Worm (Caenorhabditis elegans) whole organism, L1 larva: ENCODE results near the gene srh-134.
A peak's percentile ranks its signal among the peaks of the same experiment; 100 is the strongest.
"Not testable (repeated sequence)": the region's sequence is repeated elsewhere in the genome, so short reads cannot be mapped to it uniquely, and the experiment has no call there.

Experiments used
- C04F5.9 ChIP-seq: sonication (generic microtip); optimal IDR thresholded peaks from 2 replicates; lab custom pipeline; 2016; ENCODE audit warnings: missing genetic modification characterization, missing compliant biosample characterization
- C16A3.4 ChIP-seq: fragments of 150-350 bp; optimal IDR thresholded peaks from 2 replicates; lab custom pipeline; 2014; ENCODE audit warnings: missing biosample characterization, missing genetic modification characterization
- F16B12.6 ChIP-seq: fragments of 150-350 bp; optimal IDR thresholded peaks from 2 replicates; lab custom pipeline; 2014; ENCODE audit warnings: missing biosample characterization, missing genetic modification characterization
- aha-1 ChIP-seq: fragments of 150-350 bp; optimal IDR thresholded peaks from 2 replicates; lab custom pipeline; 2014; ENCODE audit warnings: missing biosample characterization, missing genetic modification characterization
- alr-1 ChIP-seq: fragments of 200-800 bp; sonication (Bioruptor generic); optimal IDR thresholded peaks from 2 replicates; lab custom pipeline; 2018; ENCODE audit warnings: borderline replicate concordance, mild to moderate bottlenecking, missing genetic modification characterization, missing compliant biosample characterization
- aly-2 ChIP-seq: fragments of 150-350 bp; optimal IDR thresholded peaks from 2 replicates; lab custom pipeline; 2014; ENCODE audit warnings: missing biosample characterization, missing genetic modification characterization
- ama-1 ChIP-seq: fragments of 150-350 bp; optimal IDR thresholded peaks from 2 replicates; lab custom pipeline; 2014
- blmp-1 ChIP-seq: fragments of 150-350 bp; optimal IDR thresholded peaks from 2 replicates; lab custom pipeline; 2014; ENCODE audit warnings: missing biosample characterization, missing genetic modification characterization
- ceh-82 ChIP-seq, 3 experiments: fragments of 150-350 bp in 1 of 3; sonication (generic microtip) in 2 of 3; optimal IDR thresholded peaks; 2 replicates each; lab custom pipeline; 2014 to 2017; ENCODE audit warnings: missing biosample characterization in 3 of 3, missing genetic modification characterization in 3 of 3
- ceh-90 ChIP-seq: sonication (generic microtip); optimal IDR thresholded peaks from 2 replicates; lab custom pipeline; 2016; ENCODE audit warnings: missing genetic modification characterization, missing compliant biosample characterization
- efl-3 ChIP-seq: fragments of 200-800 bp; sonication (Bioruptor generic); optimal IDR thresholded peaks from 2 replicates; lab custom pipeline; 2018; ENCODE audit warnings: mild to moderate bottlenecking, missing genetic modification characterization, missing compliant biosample characterization
- egl-13 ChIP-seq: sonication (generic microtip); optimal IDR thresholded peaks from 2 replicates; lab custom pipeline; 2016; ENCODE audit warnings: missing genotype, missing genetic modification reagents, missing genetic modification characterization, missing compliant biosample characterization
- egl-27 ChIP-seq, 2 experiments: fragments of 150-350 bp in 1 of 2; sonication (generic microtip); optimal IDR thresholded peaks; 3 replicates each; lab custom pipeline; 2017 to 2018; ENCODE audit warnings: missing biosample characterization in 2 of 2, missing genetic modification characterization in 2 of 2, missing genetic modification reagents in 2 of 2
- grh-1 ChIP-seq: fragments of 200-800 bp; sonication (Bioruptor generic); IDR thresholded peaks from 2 replicates; pipeline ENCODE4 v1.3.6; 2022; ENCODE audit warnings: missing genetic modification reagents, missing genetic modification characterization, missing compliant biosample characterization
- hlh-17 ChIP-seq: fragments of 200-800 bp; sonication (Bioruptor generic); optimal IDR thresholded peaks from 2 replicates; lab custom pipeline; 2018; ENCODE audit warnings: missing genetic modification characterization, mild to moderate bottlenecking, missing compliant biosample characterization, moderate library complexity, borderline replicate concordance
- hlh-4 ChIP-seq: sonication (generic microtip); optimal IDR thresholded peaks from 2 replicates; lab custom pipeline; 2016; ENCODE audit warnings: mild to moderate bottlenecking, missing genetic modification characterization, missing compliant biosample characterization
- hpl-2 ChIP-seq: fragments of 150-350 bp; optimal IDR thresholded peaks from 2 replicates; lab custom pipeline; 2014; ENCODE audit warnings: missing biosample characterization, missing genetic modification reagents, missing genetic modification characterization
- irx-1 ChIP-seq: sonication (generic microtip); optimal IDR thresholded peaks from 2 replicates; lab custom pipeline; 2016; ENCODE audit warnings: missing genetic modification characterization, missing compliant biosample characterization
- isw-1 ChIP-seq: fragments of 200-800 bp; sonication (Bioruptor generic); IDR thresholded peaks from 2 replicates; pipeline ENCODE4 v1.3.6; 2022; ENCODE audit warnings: missing genetic modification characterization, missing compliant biosample characterization
- lin-15B ChIP-seq: fragments of 150-350 bp; sonication (generic microtip); optimal IDR thresholded peaks from 3 replicates; lab custom pipeline; 2014; ENCODE audit warnings: missing biosample characterization, missing genetic modification characterization
- lin-35 ChIP-seq, 2 experiments: fragments of 150-350 bp; optimal IDR thresholded peaks; 2 replicates each; lab custom pipeline; 2014; ENCODE audit warnings: missing biosample characterization in 2 of 2, missing genetic modification characterization in 2 of 2, missing genetic modification reagents in 2 of 2
- lir-3 ChIP-seq: sonication (generic microtip); optimal IDR thresholded peaks from 2 replicates; lab custom pipeline; 2016; ENCODE audit warnings: mild to moderate bottlenecking, missing genetic modification characterization, moderate library complexity, missing compliant biosample characterization; ENCODE audit not compliant: poor library complexity
- lsy-2 ChIP-seq, 2 experiments: fragments of 150-350 bp; optimal IDR thresholded peaks; 2 replicates each; lab custom pipeline; 2014; ENCODE audit warnings: missing biosample characterization in 2 of 2, missing genetic modification characterization in 2 of 2
- mdl-1 ChIP-seq, 2 experiments: fragments of 150-350 bp; optimal IDR thresholded peaks; 2 replicates each; lab custom pipeline; 2014 to 2017; ENCODE audit warnings: missing biosample characterization in 2 of 2, missing genetic modification characterization in 2 of 2, inconsistent platforms in 1 of 2
- mef-2 ChIP-seq: fragments of 150-350 bp; optimal IDR thresholded peaks from 2 replicates; lab custom pipeline; 2014; ENCODE audit warnings: missing biosample characterization, missing genetic modification characterization
- mep-1 ChIP-seq: fragments of 150-350 bp; optimal IDR thresholded peaks from 2 replicates; lab custom pipeline; 2014; ENCODE audit warnings: missing biosample characterization, missing genetic modification characterization
- nhr-12 ChIP-seq: sonication (generic microtip); optimal IDR thresholded peaks from 2 replicates; lab custom pipeline; 2017; ENCODE audit warnings: missing biosample characterization, missing genetic modification characterization
- nhr-20 ChIP-seq: sonication (generic microtip); optimal IDR thresholded peaks from 2 replicates; lab custom pipeline; 2016; ENCODE audit warnings: mild to moderate bottlenecking, missing genetic modification characterization, missing compliant biosample characterization
- nhr-28 ChIP-seq: fragments of 150-350 bp; optimal IDR thresholded peaks from 2 replicates; lab custom pipeline; 2014; ENCODE audit warnings: missing biosample characterization, missing genetic modification characterization
- nhr-71 ChIP-seq: sonication (generic microtip); optimal IDR thresholded peaks from 2 replicates; lab custom pipeline; 2016; ENCODE audit warnings: mild to moderate bottlenecking, missing genetic modification characterization, moderate library complexity, missing compliant biosample characterization
- nhr-77 ChIP-seq: fragments of 150-350 bp; optimal IDR thresholded peaks from 2 replicates; lab custom pipeline; 2014; ENCODE audit warnings: missing biosample characterization, missing genetic modification characterization
- nhr-85 ChIP-seq: sonication (generic microtip); peaks from one replicate; lab custom pipeline; 2016; ENCODE audit warnings: missing genetic modification characterization, inconsistent platforms, missing compliant biosample characterization
- pag-3 ChIP-seq: sonication (generic microtip); optimal IDR thresholded peaks from 2 replicates; lab custom pipeline; 2017; ENCODE audit warnings: missing genetic modification characterization, mild to moderate bottlenecking, missing compliant biosample characterization, antibody characterized with exemption, borderline replicate concordance; ENCODE audit not compliant: insufficient read depth
- pqm-1 ChIP-seq: sonication (generic microtip); optimal IDR thresholded peaks from 3 replicates; lab custom pipeline; 2017; ENCODE audit warnings: missing biosample characterization, missing genetic modification characterization
- snpc-4 ChIP-seq: fragments of 150-350 bp; optimal IDR thresholded peaks from 2 replicates; lab custom pipeline; 2014; ENCODE audit warnings: missing biosample characterization, missing genetic modification characterization
- sox-4 ChIP-seq: sonication (generic microtip); optimal IDR thresholded peaks from 2 replicates; lab custom pipeline; 2016; ENCODE audit warnings: missing genetic modification characterization, missing compliant biosample characterization
- sptf-1 ChIP-seq: fragments of 150-350 bp; optimal IDR thresholded peaks from 2 replicates; lab custom pipeline; 2014; ENCODE audit warnings: missing biosample characterization, missing genetic modification characterization
- sup-37 ChIP-seq: fragments of 200-800 bp; sonication (Bioruptor generic); optimal IDR thresholded peaks from 2 replicates; lab custom pipeline; 2018; ENCODE audit warnings: mild to moderate bottlenecking, missing genetic modification characterization, missing compliant biosample characterization
- tbx-2 ChIP-seq: sonication (generic microtip); optimal IDR thresholded peaks from 2 replicates; lab custom pipeline; 2016; ENCODE audit warnings: missing genetic modification characterization, missing compliant biosample characterization
- tlp-1 ChIP-seq: fragments of 150-350 bp; optimal IDR thresholded peaks from 2 replicates; lab custom pipeline; 2014; ENCODE audit warnings: missing biosample characterization, missing genetic modification characterization
- unc-86 ChIP-seq: sonication (generic microtip); optimal IDR thresholded peaks from 2 replicates; lab custom pipeline; 2016; ENCODE audit warnings: missing genetic modification characterization, missing compliant biosample characterization
- unc-98 ChIP-seq: fragments of 200-800 bp; sonication (Bioruptor generic); IDR thresholded peaks from 2 replicates; pipeline ENCODE4 v1.3.6; 2022; ENCODE audit warnings: missing genetic modification characterization, missing compliant biosample characterization
- xbp-1 ChIP-seq: sonication (generic microtip); optimal IDR thresholded peaks from 2 replicates; lab custom pipeline; 2016; ENCODE audit warnings: missing genetic modification characterization, missing compliant biosample characterization
- ztf-11 ChIP-seq, 2 experiments: sonication (generic microtip); optimal IDR thresholded peaks; 2 replicates each; lab custom pipeline; 2016 to 2017; ENCODE audit warnings: missing genetic modification characterization in 2 of 2, missing biosample characterization in 1 of 2, missing compliant biosample characterization in 1 of 2

The srh-134 gene

ce11 chrV:18006930-18007329 is 10.2 kb downstream of the srh-134 start, which contains the start of gene Y59A8B.19:
Y59A8B.19 (plus strand) TSS chrV:18007230.
- TF ChIP-seq aly-2 (tag; lab: Kevin White, UChicago); alr-1 (tag; lab: Kevin White, UChicago); ama-1 (lab: Kevin White, UChicago): not testable (repeated sequence)

DNA sequence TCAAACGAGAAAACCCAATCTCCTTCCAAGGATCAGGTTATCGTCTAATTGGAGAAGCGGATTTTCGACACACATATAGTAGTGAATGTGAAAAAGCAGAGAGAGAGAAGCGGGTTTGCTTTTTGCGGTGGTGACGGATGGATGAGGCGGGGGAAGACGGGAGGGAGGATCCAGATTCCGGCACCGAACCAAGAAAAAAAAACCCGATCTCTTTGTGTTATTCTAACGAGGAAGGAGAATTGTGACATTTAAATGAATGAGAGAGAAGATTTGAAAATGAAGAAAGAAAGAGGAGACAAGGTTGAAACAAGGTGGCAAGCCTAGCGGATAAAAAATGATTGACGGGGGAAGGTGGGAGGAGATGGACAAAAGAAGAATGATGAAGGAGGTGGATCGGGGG is 13.2 kb downstream of the srh-134 start:
- TF ChIP-seq blmp-1: peak; percentile 65
- peak; percentile 33 for TF ChIP-seq nhr-85 (tag; lab: Kevin White, UChicago)
- no peak for TF ChIP-seq nhr-77 (tag; lab: Kevin White, UChicago)

DNA sequence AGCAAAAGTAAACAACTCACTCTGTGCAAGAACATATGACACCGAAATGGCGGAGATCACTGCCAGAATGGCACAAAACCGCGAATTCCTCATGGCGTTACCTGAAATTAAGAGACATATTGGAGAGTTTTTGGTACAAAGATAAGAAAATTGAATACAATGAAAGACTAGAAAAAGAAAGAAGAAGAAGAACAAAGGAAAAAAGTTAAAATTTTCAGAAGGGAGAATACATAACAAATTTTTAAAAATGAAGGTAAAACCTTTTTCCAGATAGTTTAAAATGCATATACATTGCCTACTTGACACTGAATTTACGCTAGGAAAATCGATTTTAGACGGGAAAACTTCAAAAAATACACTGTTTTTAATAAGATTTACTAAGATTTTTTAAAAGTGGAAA is 15.9 kb downstream of the srh-134 start, which contains the start of gene lon-8:
Gene lon-8, minus strand, starts transcription at position 101 of the 400 bp plus-strand sequence.
- no peak for TF ChIP-seq hlh-17 (GFP tag; lab: Kevin White, UChicago)
- TF ChIP-seq nhr-71 (tag; lab: Kevin White, UChicago): no peak
- TF ChIP-seq isw-1 (GFP tag; lab: Robert Waterston, UW): no peak
- TF ChIP-seq aha-1: no peak
- no peak for TF ChIP-seq egl-27 (tag; optimal IDR thresholded peaks at IDR 0.05; lab: Kevin White, UChicago)
- TF ChIP-seq sptf-1 (tag; lab: Kevin White, UChicago): no peak
- no peak for TF ChIP-seq lir-3 (tag; lab: Kevin White, UChicago)
- no peak for TF ChIP-seq nhr-20 (tag; lab: Kevin White, UChicago)
- no peak for TF ChIP-seq pag-3 (tag; lab: Kevin White, UChicago)
- no peak for TF ChIP-seq pqm-1 (tag; lab: Kevin White, UChicago)
- no peak for TF ChIP-seq efl-3 (GFP tag; lab: Kevin White, UChicago)
- no peak for TF ChIP-seq irx-1 (tag; lab: Kevin White, UChicago)

DNA sequence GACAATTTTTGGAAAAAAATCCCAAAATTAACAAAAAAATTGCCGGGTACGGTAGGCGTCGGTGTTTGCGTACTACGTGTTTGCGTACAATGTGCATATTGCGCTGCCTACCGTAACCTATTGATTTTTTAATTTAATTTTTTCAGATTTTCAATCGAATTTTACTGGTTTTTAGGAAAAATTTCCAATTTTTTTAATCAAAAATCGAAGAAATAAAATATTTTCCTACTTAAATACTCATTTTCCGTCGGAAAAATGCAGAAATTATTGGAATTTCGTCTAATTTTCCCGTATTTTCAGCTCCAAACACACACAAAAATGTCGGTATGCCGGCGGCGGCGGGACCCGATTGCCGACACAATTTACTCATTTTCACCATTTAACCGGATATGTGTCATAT is 31.2 kb downstream of the srh-134 start, which contains the start of gene Y59A8B.21:
Gene Y59A8B.21, plus strand, starts transcription at position 301 of the 400 bp plus-strand sequence.
- TF ChIP-seq nhr-12 (no peak), lsy-2 (tag; optimal IDR thresholded peaks at IDR 0.05; lab: Kevin White, UChicago) (peak in 1 of 2 experiments; percentile 14)
- TF ChIP-seq, all 84 proteins: peak for 1

DNA sequence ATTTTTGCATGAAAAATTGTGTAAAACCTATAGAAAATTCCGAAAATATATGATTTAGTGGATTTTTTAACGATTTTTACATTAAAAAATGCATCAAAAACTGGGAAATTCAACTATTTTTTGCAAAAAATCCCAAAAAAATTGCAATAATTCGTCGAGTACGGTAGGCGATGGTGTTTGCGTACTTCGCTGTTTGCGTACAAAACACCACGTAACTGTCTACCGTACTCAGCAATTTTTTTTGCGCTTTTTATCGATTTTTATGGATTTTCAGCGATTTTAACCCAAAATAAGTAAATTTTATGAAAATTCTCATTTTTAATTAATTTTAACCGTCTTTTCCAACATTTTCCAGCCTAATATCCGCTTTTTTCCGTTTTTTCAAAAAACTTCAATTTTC is 34.2 kb downstream of the srh-134 start:
- TF ChIP-seq xbp-1: no peak
- no peak for TF ChIP-seq grh-1 (GFP tag; lab: Robert Waterston, UW)
- no peak for TF ChIP-seq mep-1
- no peak for TF ChIP-seq ceh-90 (tag; lab: Kevin White, UChicago)
- TF ChIP-seq sox-4 (tag; lab: Kevin White, UChicago): no peak
- TF ChIP-seq lsy-2 (tag; optimal IDR thresholded peaks at IDR 0.05; lab: Kevin White, UChicago): peak; percentile 49 to 63
- peak; percentile 14 for TF ChIP-seq F16B12.6
- TF ChIP-seq ztf-11 (tag; optimal IDR thresholded peaks at IDR 0.05; lab: Kevin White, UChicago): no peak
- no peak for TF ChIP-seq egl-27 (tag; optimal IDR thresholded peaks at IDR 0.05; lab: Kevin White, UChicago)
- TF ChIP-seq lin-35 (GFP tag; optimal IDR thresholded peaks at IDR 0.05; lab: Kevin White, UChicago): no peak

- TF ChIP-seq isw-1 (GFP tag; lab: Robert Waterston, UW): peak; percentile 48
- TF ChIP-seq unc-86 (tag; lab: Kevin White, UChicago): peak; percentile 39
- TF ChIP-seq nhr-28 (tag; lab: Kevin White, UChicago): no peak
- no peak for TF ChIP-seq egl-13 (tag; lab: Kevin White, UChicago)
- TF ChIP-seq aly-2 (tag; lab: Kevin White, UChicago): no peak
- TF ChIP-seq mdl-1 (tag; optimal IDR thresholded peaks at IDR 0.05; lab: Kevin White, UChicago): peak in 1 of 2 experiments; percentile 5
- TF ChIP-seq ceh-82 (tag; optimal IDR thresholded peaks at IDR 0.05; lab: Kevin White, UChicago): peak; percentile 56 to 63 (median 57)
- no peak for TF ChIP-seq sup-37
- TF ChIP-seq nhr-71 (tag; lab: Kevin White, UChicago): no peak
- TF ChIP-seq snpc-4 (tag; lab: Kevin White, UChicago): no peak
- no peak for TF ChIP-seq ceh-90 (tag; lab: Kevin White, UChicago)
- no peak for TF ChIP-seq hpl-2 (GFP tag; lab: Kevin White, UChicago)
- TF ChIP-seq tlp-1 (tag; lab: Kevin White, UChicago): no peak
- TF ChIP-seq hlh-4 (tag; lab: Kevin White, UChicago): no peak
- no peak for TF ChIP-seq aha-1
- no peak for TF ChIP-seq C04F5.9
- no peak for TF ChIP-seq mef-2 (tag; lab: Kevin White, UChicago)
- no peak for TF ChIP-seq lin-15B (tag; lab: Kevin White, UChicago)
- peak; percentile 43 for TF ChIP-seq C16A3.4 (tag; lab: Kevin White, UChicago)
- no peak for TF ChIP-seq unc-98 (GFP tag; lab: Robert Waterston, UW)
- TF ChIP-seq tbx-2: peak; percentile 37
These were observed 35.4 kb downstream of the srh-134 start for ce11 chrV:17981732-17982131.
